Fruit fly (Drosophila melanogaster) whole organism: Measurements from ENCODE around the gene CG13045.

Experiments
- CG8478 ChIP-seq: fragments of >200 bp; optimal IDR thresholded peaks from 2 replicates; lab custom pipeline; 2018; ENCODE audit warnings: inconsistent platforms
- Dll ChIP-seq: fragments of >200 bp; optimal IDR thresholded peaks from 2 replicates; lab custom pipeline; 2017
- EcR ChIP-seq, 2 experiments: fragments of >200 bp; optimal IDR thresholded peaks; 2 replicates each; lab custom pipeline; 2017; ENCODE audit warnings: missing biosample characterization in 2 of 2, missing genetic modification characterization in 2 of 2, missing genetic modification reagents in 2 of 2
- pan ChIP-seq: fragments of >200 bp; optimal IDR thresholded peaks from 2 replicates; lab custom pipeline; 2017
- psq ChIP-seq: fragments of >200 bp; optimal IDR thresholded peaks from 2 replicates; lab custom pipeline; 2017
- usp ChIP-seq: fragments of >200 bp; optimal IDR thresholded peaks from 2 replicates; lab custom pipeline; 2017; ENCODE audit warnings: missing biosample characterization, missing genetic modification characterization, mixed read lengths

The CG13045 gene

DNA sequence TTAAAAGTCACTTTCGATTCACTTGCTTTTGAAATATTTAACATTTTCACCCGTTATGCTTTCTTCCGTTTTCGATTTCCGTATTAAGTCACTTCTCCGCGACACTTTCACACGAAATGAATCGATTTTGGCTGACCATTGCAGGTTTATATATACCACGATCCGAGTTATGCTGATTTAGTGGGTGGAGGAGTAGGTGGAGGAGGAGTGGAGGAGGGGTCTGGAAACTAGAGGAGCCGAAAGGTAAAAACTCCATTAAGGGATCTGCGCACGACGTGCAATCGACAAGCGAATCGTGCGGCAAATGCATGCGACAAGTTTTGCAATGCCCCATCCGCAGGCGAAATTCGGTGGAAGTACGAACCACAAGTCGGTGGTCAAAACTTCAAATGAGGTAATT lies at the start of gene CG13045:
CG13045 (minus strand) TSS at position 101 of the 400 bp plus-strand sequence.
- TF ChIP-seq EcR (GFP tag; optimal IDR thresholded peaks at IDR 0.05; lab: Kevin White, UChicago), result no peak
- no peak for TF ChIP-seq psq (lab: Kevin White, UChicago)
- TF ChIP-seq usp (GFP tag; lab: Kevin White, UChicago), result no peak
- TF ChIP-seq pan, result no peak
- TF ChIP-seq CG8478 (lab: Kevin White, UChicago), result no peak
- TF ChIP-seq Dll (lab: Kevin White, UChicago), result no peak

DNA sequence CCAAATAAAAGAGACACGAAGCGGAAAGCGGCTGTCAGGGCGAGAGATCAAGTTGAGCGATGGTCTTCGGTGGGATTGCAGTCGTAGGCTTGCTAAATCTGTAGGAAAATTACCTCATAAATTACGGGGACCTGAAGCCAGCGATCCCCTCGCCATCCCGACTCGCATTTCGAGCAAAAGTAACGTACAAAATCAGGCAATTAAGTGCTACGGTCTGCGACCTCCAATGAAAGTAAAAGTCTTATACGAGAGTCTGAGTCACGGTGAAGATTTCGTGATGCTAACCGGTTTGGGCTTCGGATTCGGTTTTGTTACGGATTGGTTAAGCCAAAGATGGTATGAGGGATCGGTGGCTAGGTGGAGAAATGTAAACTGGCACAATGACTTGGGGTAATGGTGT lies 49.1 kb upstream of the CG13045 start:
- TF ChIP-seq pan (no peak), psq (lab: Kevin White, UChicago) (no peak)

DNA sequence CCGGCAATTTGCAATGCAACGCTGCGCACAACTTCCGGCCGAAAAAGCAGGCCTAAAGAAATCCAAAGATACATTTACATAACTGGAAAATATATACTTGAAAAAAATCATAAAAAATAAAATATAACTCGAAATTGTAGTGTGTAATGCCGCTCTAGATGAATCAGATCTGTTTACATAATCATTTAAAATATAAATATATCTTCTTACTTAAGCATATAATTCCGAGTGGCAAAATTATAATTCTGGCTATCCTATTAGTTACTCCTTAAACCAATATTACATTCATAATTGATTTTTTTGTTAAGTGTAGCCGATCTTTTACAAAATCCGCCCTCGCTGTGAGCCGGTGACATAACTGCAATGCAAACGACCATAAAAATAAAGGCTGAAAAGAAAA lies 48.7 kb upstream of the CG13045 start:
- TF ChIP-seq pan, result no peak

DNA sequence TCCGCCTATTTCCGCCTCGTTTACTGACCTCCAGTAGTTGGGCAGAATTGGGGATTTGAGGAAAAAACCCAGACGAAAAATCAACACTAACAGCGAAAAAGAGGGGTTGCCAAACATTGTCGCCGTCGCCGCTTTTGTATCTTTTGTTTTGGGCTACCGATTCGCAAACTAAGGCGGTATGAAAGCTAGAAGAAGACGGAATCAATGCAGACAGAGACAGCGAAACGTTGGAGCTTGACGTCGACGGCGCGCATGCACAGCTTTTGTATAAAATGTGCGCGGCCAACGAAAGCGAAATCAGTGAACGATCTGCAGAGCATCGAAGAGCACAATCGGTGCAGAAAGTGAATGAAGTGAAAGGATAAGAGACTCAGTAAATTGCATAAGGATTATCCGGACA lies 48.0 kb upstream of the CG13045 start, which contains the start of gene CG4998:
CG4998 (plus strand) TSS at position 301 of the 400 bp plus-strand sequence.
- TF ChIP-seq EcR (GFP tag; optimal IDR thresholded peaks at IDR 0.05; lab: Kevin White, UChicago), result no peak
- no peak for TF ChIP-seq psq (lab: Kevin White, UChicago)
- TF ChIP-seq usp (GFP tag; lab: Kevin White, UChicago), result no peak
- no peak for TF ChIP-seq pan
- no peak for TF ChIP-seq Dll (lab: Kevin White, UChicago)

DNA sequence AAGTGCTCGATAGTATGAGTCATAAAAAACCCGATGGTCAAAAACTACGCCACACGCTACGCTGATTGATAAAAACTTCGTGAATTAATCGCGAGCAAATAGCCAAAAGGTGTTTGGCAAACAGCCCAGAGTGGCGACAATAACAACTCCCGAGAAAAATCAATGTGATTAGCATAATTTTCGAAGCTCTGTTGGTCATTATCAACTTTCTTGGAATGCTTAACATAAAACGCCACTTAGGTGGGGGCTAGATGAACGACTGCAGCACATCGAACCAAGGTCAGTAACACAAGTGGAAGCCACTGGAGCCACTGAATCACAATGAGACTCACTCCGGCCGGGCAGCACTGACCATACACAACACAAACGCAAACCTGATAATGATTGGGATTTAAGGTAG lies 47.0 kb upstream of the CG13045 start:
- TF ChIP-seq Dll (lab: Kevin White, UChicago), result no peak
- no peak for TF ChIP-seq EcR (GFP tag; optimal IDR thresholded peaks at IDR 0.05; lab: Kevin White, UChicago)
- TF ChIP-seq CG8478 (lab: Kevin White, UChicago), result no peak
- TF ChIP-seq pan, result no peak
- no peak for TF ChIP-seq psq (lab: Kevin White, UChicago)
- no peak for TF ChIP-seq usp (GFP tag; lab: Kevin White, UChicago)

DNA sequence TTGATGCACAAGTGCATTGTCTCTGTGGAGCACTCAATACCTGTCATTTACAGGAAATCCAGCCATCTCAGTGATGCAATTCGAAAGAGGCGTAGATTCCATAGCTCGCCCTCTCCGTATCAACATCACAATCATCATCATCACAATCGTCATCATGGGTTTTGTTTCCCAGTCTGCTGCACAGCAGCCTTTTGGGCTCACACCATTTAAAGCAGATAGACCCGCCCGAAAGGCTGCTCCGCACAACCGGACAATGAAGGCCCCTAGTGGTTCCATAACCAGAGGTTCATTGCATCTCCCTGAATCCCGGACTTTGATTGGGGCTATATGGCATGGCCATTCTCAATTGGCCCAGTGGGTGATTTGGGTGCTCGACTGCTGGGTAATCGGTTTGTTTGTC lies 44.1 kb upstream of the CG13045 start:
- TF ChIP-seq pan, result no peak
- TF ChIP-seq psq (lab: Kevin White, UChicago), result no peak
- TF ChIP-seq Dll (lab: Kevin White, UChicago), result no peak

DNA sequence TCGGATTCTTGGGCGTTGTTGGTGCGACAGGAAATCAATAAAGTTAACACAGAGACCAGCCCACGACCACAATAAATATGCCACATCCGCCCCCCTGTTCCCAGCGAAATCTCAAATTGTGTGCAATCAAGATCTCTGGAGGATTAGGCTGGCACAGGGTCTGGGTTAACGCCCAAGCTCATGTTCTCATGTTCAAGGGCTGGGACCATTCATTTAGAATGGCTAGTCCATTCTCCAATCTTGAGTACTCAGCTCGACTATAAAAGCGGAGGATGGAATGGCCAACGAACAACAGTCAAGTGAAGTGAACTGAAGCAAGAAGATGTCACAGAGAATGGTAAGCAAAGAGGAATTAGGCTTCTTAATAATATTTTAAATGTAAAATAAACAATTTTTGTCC lies 42.3 kb upstream of the CG13045 start, which contains the start of gene CG13056:
CG13056 (plus strand) TSS at position 301 of the 400 bp plus-strand sequence.
- TF ChIP-seq usp (GFP tag; lab: Kevin White, UChicago), result no peak
- TF ChIP-seq Dll (lab: Kevin White, UChicago), result no peak
- TF ChIP-seq pan, result no peak
- TF ChIP-seq EcR (GFP tag; optimal IDR thresholded peaks at IDR 0.05; lab: Kevin White, UChicago), result no peak
- TF ChIP-seq psq (lab: Kevin White, UChicago), result no peak
- TF ChIP-seq CG8478 (lab: Kevin White, UChicago), result no peak

DNA sequence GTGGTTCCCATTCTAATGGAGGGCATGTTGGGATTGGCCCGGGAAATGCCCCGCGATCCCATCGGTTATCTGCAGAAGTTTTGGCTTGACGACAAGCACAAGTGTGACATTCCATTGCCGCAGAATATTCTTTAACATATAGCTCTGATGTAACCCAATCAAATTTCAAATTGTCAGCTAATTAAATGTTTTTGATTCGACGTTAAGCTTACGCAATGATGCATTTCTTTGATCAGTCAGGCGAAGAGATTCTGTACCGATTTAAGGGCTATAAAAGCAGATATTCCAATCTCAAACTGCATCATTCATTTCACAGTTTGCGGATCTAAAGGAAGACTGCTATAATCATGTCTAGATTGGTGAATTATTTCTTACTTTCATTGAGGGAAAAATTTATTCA lies 40.9 kb upstream of the CG13045 start, which contains the start of gene retinin:
retinin (plus strand) TSS at position 301 of the 400 bp plus-strand sequence.
- no peak for TF ChIP-seq CG8478 (lab: Kevin White, UChicago)
- no peak for TF ChIP-seq psq (lab: Kevin White, UChicago)
- no peak for TF ChIP-seq pan
- no peak for TF ChIP-seq EcR (GFP tag; optimal IDR thresholded peaks at IDR 0.05; lab: Kevin White, UChicago)
- no peak for TF ChIP-seq Dll (lab: Kevin White, UChicago)
- TF ChIP-seq usp (GFP tag; lab: Kevin White, UChicago), result no peak

DNA sequence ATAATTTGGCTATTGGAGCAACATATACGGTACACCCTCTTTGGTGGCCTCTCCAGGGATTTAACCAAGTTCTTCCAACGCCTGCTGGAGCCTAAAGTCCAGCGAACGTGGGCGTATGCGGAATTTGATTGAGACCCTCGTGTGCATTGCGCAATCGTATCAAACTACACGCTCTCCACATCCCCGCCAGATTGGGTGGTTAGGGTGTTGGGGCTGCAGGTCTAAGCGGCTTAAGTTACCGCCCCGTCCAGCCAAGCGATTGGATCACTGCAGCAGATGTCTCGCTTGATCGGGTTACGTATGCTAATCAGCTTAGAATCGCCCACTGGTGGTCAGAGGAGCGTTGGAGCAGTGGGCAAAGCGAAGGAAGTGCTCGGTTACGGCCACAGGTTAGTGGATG lies 40.0 kb upstream of the CG13045 start, which contains the start of gene CG33060:
CG33060 (plus strand) TSS at position 301 of the 400 bp plus-strand sequence.
- TF ChIP-seq usp (GFP tag; lab: Kevin White, UChicago), result no peak
- no peak for TF ChIP-seq EcR (GFP tag; optimal IDR thresholded peaks at IDR 0.05; lab: Kevin White, UChicago)
- no peak for TF ChIP-seq pan
- no peak for TF ChIP-seq Dll (lab: Kevin White, UChicago)
- TF ChIP-seq CG8478 (lab: Kevin White, UChicago), result no peak
- TF ChIP-seq psq (lab: Kevin White, UChicago), result no peak

DNA sequence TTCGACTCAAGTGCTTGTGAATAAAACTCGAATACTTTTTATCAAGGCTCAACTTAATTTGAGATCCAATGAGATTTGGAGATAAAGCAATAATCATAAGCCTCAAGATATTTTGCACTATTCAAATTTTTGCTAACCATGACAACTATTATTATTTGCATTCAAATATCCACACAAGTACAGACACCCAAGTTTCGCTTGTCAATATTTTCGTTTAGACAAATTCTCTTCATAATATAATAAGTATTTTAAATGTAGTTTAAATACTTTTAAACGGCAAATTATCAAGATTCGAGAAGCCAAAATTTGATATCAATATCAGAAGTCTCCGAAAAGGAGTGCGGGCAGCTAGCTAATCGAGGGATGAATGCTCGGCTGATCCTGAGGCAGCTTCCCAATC lies 38.7 kb upstream of the CG13045 start, which contains the start of gene CG33061:
CG33061 (plus strand) TSS at position 301 of the 400 bp plus-strand sequence.
- TF ChIP-seq psq (lab: Kevin White, UChicago), result no peak
- no peak for TF ChIP-seq CG8478 (lab: Kevin White, UChicago)
- TF ChIP-seq pan, result no peak
- TF ChIP-seq usp (GFP tag; lab: Kevin White, UChicago), result no peak
- TF ChIP-seq EcR (GFP tag; optimal IDR thresholded peaks at IDR 0.05; lab: Kevin White, UChicago), result no peak
- TF ChIP-seq Dll (lab: Kevin White, UChicago), result no peak

DNA sequence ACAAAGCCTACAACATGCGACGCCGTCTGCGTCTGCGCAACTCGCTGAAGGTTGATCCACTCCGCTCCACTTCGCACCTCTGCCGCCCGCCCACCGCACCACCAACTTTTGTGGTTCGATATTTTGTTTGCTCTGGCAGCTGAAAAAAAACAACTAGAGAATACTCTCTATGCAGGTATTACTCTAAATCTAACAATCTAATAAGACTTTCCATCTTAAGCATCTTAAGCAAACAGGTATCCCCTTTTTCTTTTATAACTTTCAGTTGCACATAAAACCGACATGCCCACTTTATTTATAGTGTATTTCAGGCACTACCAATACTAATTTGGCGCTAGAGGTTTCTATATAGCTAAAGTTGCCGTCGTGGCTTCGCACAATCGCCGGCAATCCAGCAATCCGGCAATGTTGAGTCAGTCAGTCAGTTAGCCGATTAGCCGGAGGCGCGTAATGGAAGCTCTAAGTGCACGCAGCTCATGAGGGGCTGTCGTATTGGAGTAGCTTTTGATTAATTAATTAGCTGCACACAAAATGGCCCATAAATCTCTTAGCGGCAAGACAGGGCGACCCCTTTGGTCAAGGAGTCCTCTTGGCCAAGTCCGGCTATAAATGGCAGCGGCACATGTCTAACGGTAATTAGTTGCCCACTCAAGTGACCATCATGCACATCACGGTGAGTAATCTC lies 37.6 kb upstream of the CG13045 start, which contains the start of gene CG13058:
CG13058 (plus strand) TSS at position 635 of the 685 bp plus-strand sequence.
- no peak for TF ChIP-seq Dll (lab: Kevin White, UChicago)
- no peak for TF ChIP-seq CG8478 (lab: Kevin White, UChicago)
- TF ChIP-seq pan, result no peak
- no peak for TF ChIP-seq usp (GFP tag; lab: Kevin White, UChicago)
- no peak for TF ChIP-seq psq (lab: Kevin White, UChicago)
- TF ChIP-seq EcR (GFP tag; optimal IDR thresholded peaks at IDR 0.05; lab: Kevin White, UChicago), result no peak

DNA sequence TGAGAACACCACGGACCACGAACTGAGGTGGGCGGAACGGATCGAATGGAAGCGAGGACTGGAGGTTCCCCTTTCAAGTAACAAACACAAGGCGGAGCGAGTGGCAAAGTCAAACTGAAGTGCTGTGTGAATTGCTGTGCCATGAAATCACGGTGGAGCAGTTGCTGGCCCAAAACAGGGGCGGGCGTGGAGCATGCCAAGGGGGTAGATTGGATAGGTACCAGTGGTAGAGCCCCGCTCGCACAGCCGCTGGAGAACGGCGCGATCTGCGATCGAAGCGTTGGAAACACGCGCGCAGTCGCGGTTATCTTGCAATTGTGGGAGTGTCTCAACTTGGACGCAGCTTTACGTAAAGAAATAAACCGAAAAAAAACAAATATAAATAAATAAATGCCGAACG lies 37.0 kb upstream of the CG13045 start, which contains the start of gene CG13038:
CG13038 (minus strand) TSS at position 118 of the 400 bp plus-strand sequence.
- TF ChIP-seq psq (lab: Kevin White, UChicago) (no peak), EcR (GFP tag; optimal IDR thresholded peaks at IDR 0.05; lab: Kevin White, UChicago) (no peak), Dll (lab: Kevin White, UChicago) (no peak)
